Fruit fly (Drosophila melanogaster) whole organism, embryonic: Measurements from ENCODE around the gene tho2.

Source experiments
- Blimp-1 ChIP-seq: fragments of 200-800 bp; sonication (Bioruptor generic); optimal IDR thresholded peaks from 3 replicates; lab custom pipeline; 2018; ENCODE audit warnings: missing biosample characterization, missing genetic modification characterization, mild to moderate bottlenecking, moderate library complexity, missing genetic modification reagents
- BtbVII ChIP-seq: fragments of 200-800 bp; sonication (Bioruptor generic); optimal IDR thresholded peaks from 3 replicates; lab custom pipeline; 2017; ENCODE audit warnings: missing biosample characterization, mild to moderate bottlenecking, missing genetic modification characterization
- CG10543 ChIP-seq: fragments of 200-800 bp; sonication (Bioruptor generic); optimal IDR thresholded peaks from 3 replicates; lab custom pipeline; 2017; ENCODE audit warnings: missing biosample characterization, mild to moderate bottlenecking, missing genetic modification characterization, moderate library complexity
- CG11560 ChIP-seq: fragments of 200-800 bp; sonication (Bioruptor generic); IDR thresholded peaks from 3 replicates; pipeline ENCODE4 v1.3.6; 2022; ENCODE audit warnings: missing biosample characterization, missing genetic modification characterization
- CG13424 ChIP-seq: fragments of 200-800 bp; sonication (Bioruptor generic); optimal IDR thresholded peaks from 2 replicates; lab custom pipeline; 2019; ENCODE audit warnings: missing biosample characterization, mild to moderate bottlenecking, missing genetic modification characterization, moderate library complexity
- CG13775 ChIP-seq: fragments of 200-800 bp; sonication (Bioruptor generic); optimal IDR thresholded peaks from 3 replicates; lab custom pipeline; 2017; ENCODE audit warnings: missing biosample characterization, mild to moderate bottlenecking, missing genetic modification characterization
- CG14441 ChIP-seq: fragments of 200-800 bp; sonication (Bioruptor generic); IDR thresholded peaks from 2 replicates; pipeline ENCODE4 v1.3.6; 2022; ENCODE audit warnings: missing biosample characterization, missing genetic modification characterization
- CG1603 ChIP-seq: fragments of 200-800 bp; sonication (Bioruptor generic); optimal IDR thresholded peaks from 2 replicates; lab custom pipeline; 2019; ENCODE audit warnings: missing biosample characterization, mild to moderate bottlenecking, missing genetic modification characterization, moderate library complexity
- CG17361 ChIP-seq: fragments of 200-800 bp; sonication (Bioruptor generic); IDR thresholded peaks from 3 replicates; pipeline ENCODE4 v1.3.6; 2022; ENCODE audit warnings: missing biosample characterization, missing genetic modification characterization
- CG17802 ChIP-seq: fragments of 200-800 bp; sonication (Bioruptor generic); optimal IDR thresholded peaks from 2 replicates; lab custom pipeline; 2018; ENCODE audit warnings: missing biosample characterization, mild to moderate bottlenecking, missing genetic modification characterization, moderate library complexity
- CG18262 ChIP-seq: fragments of 200-800 bp; optimal IDR thresholded peaks from 3 replicates; lab custom pipeline; 2019; ENCODE audit warnings: missing biosample characterization, mild to moderate bottlenecking, missing genetic modification characterization, moderate library complexity
- CG18764 ChIP-seq: fragments of 200-800 bp; sonication (Bioruptor generic); optimal IDR thresholded peaks from 3 replicates; lab custom pipeline; 2016; ENCODE audit warnings: missing biosample characterization, missing genetic modification characterization
- CG31441 ChIP-seq: fragments of 200-800 bp; sonication (Bioruptor generic); IDR thresholded peaks from 2 replicates; pipeline ENCODE4 v1.3.6; 2022; ENCODE audit warnings: missing biosample characterization, missing genetic modification characterization
- CG3281 ChIP-seq: fragments of 200-800 bp; sonication (Bioruptor generic); optimal IDR thresholded peaks from 3 replicates; lab custom pipeline; 2017; ENCODE audit warnings: missing biosample characterization, mild to moderate bottlenecking, missing genetic modification characterization
- CG34422 ChIP-seq: fragments of 200-800 bp; sonication (Bioruptor generic); IDR thresholded peaks from 3 replicates; pipeline ENCODE4 v1.3.6; 2022; ENCODE audit warnings: missing biosample characterization, missing genetic modification characterization
- CG9797 ChIP-seq: fragments of 200-800 bp; sonication (Bioruptor generic); optimal IDR thresholded peaks from 3 replicates; lab custom pipeline; 2018; ENCODE audit warnings: missing biosample characterization, mild to moderate bottlenecking, missing genetic modification characterization
- CTCF ChIP-seq: fragments of 200-800 bp; sonication (Bioruptor generic); optimal IDR thresholded peaks from 2 replicates; lab custom pipeline; 2017; ENCODE audit warnings: missing biosample characterization, mild to moderate bottlenecking, missing genetic modification characterization, moderate library complexity
- D19B ChIP-seq: fragments of 200-800 bp; sonication (Bioruptor generic); optimal IDR thresholded peaks from 2 replicates; lab custom pipeline; 2017; ENCODE audit warnings: missing biosample characterization, mild to moderate bottlenecking, missing genetic modification characterization
- Deaf1 ChIP-seq: fragments of 200-800 bp; optimal IDR thresholded peaks from 3 replicates; lab custom pipeline; 2019; ENCODE audit warnings: missing biosample characterization, mild to moderate bottlenecking, missing genetic modification characterization, moderate library complexity
- Hand ChIP-seq: fragments of 200-800 bp; sonication (Bioruptor generic); optimal IDR thresholded peaks from 2 replicates; lab custom pipeline; 2017; ENCODE audit warnings: mild to moderate bottlenecking, missing biosample characterization, missing genetic modification reagents, missing genetic modification characterization
- HmgD ChIP-seq: fragments of 200-800 bp; sonication (Bioruptor generic); optimal IDR thresholded peaks from 3 replicates; lab custom pipeline; 2016; ENCODE audit warnings: missing biosample characterization, missing genetic modification characterization
- Max ChIP-seq: fragments of 200-800 bp; sonication (Bioruptor generic); optimal IDR thresholded peaks from 2 replicates; lab custom pipeline; 2016; ENCODE audit warnings: missing biosample characterization, mild to moderate bottlenecking, missing genetic modification characterization
- Nf-YB ChIP-seq: fragments of 200-800 bp; sonication (Bioruptor generic); optimal IDR thresholded peaks from 3 replicates; lab custom pipeline; 2019; ENCODE audit warnings: missing biosample characterization, mild to moderate bottlenecking, missing genetic modification characterization, moderate library complexity
- Oli ChIP-seq: fragments of 200-800 bp; sonication (Bioruptor generic); optimal IDR thresholded peaks from 2 replicates; lab custom pipeline; 2018; ENCODE audit warnings: missing biosample characterization, mild to moderate bottlenecking, missing genetic modification characterization, moderate library complexity
- Rfx ChIP-seq: fragments of 200-800 bp; sonication (Bioruptor generic); IDR thresholded peaks from 2 replicates; pipeline ENCODE4 v1.3.6; 2022; ENCODE audit warnings: missing biosample characterization, missing genetic modification characterization
- Spps ChIP-seq: fragments of 200-800 bp; sonication (Bioruptor generic); optimal IDR thresholded peaks from 2 replicates; lab custom pipeline; 2018; ENCODE audit warnings: missing biosample characterization, mild to moderate bottlenecking, missing genetic modification characterization
- Sry-β ChIP-seq: fragments of 200-800 bp; sonication (Bioruptor generic); optimal IDR thresholded peaks from 2 replicates; lab custom pipeline; 2018; ENCODE audit warnings: missing biosample characterization, mild to moderate bottlenecking, missing genetic modification characterization, moderate library complexity
- abd-A ChIP-seq: fragments of 200-800 bp; sonication (Bioruptor generic); optimal IDR thresholded peaks from 3 replicates; lab custom pipeline; 2019; ENCODE audit warnings: missing biosample characterization, mild to moderate bottlenecking, missing genetic modification characterization, moderate library complexity
- al ChIP-seq: fragments of 200-800 bp; sonication (Bioruptor generic); IDR thresholded peaks from 2 replicates; pipeline ENCODE4 v1.3.6; 2022; ENCODE audit warnings: missing biosample characterization, missing genetic modification characterization
- bbx ChIP-seq: fragments of 200-800 bp; sonication (Bioruptor generic); IDR thresholded peaks from 2 replicates; pipeline ENCODE4 v1.3.6; 2022; ENCODE audit warnings: missing biosample characterization, missing genetic modification characterization; ENCODE audit not compliant: partially characterized antibody
- bowl ChIP-seq: fragments of 200-800 bp; sonication (Bioruptor generic); IDR thresholded peaks from 2 replicates; pipeline ENCODE4 v1.3.6; 2022; ENCODE audit warnings: missing biosample characterization, missing genetic modification characterization
- br ChIP-seq: fragments of >200 bp; optimal IDR thresholded peaks from 2 replicates; lab custom pipeline; 2017
- cas ChIP-seq: fragments of 200-800 bp; sonication (Bioruptor generic); IDR thresholded peaks from 2 replicates; pipeline ENCODE4 v1.3.6; 2022; ENCODE audit warnings: missing biosample characterization, missing genetic modification characterization
- dati ChIP-seq: fragments of 200-800 bp; sonication (Bioruptor generic); IDR thresholded peaks from 2 replicates; pipeline ENCODE4 v1.3.6; 2022; ENCODE audit warnings: missing biosample characterization, missing genetic modification characterization
- gcm2 ChIP-seq: fragments of 200-800 bp; sonication (Bioruptor generic); optimal IDR thresholded peaks from 2 replicates; lab custom pipeline; 2016; ENCODE audit warnings: missing biosample characterization, missing genetic modification characterization
- gfzf ChIP-seq: fragments of 200-800 bp; sonication (Bioruptor generic); optimal IDR thresholded peaks from 2 replicates; lab custom pipeline; 2016; ENCODE audit warnings: missing biosample characterization, mild to moderate bottlenecking, missing genetic modification characterization, moderate library complexity
- hbn ChIP-seq: fragments of 200-800 bp; sonication (Bioruptor generic); IDR thresholded peaks from 2 replicates; pipeline ENCODE4 v1.3.6; 2022; ENCODE audit warnings: missing biosample characterization, missing genetic modification characterization; ENCODE audit not compliant: partially characterized antibody
- insv ChIP-seq, 2 experiments: fragments of 200-800 bp; sonication (Bioruptor generic); optimal IDR thresholded peaks; 3 replicates each; lab custom pipeline; 2016 to 2018; ENCODE audit warnings: missing biosample characterization in 2 of 2, missing genetic modification characterization in 2 of 2
- jigr1 ChIP-seq: fragments of 200-800 bp; sonication (Bioruptor generic); IDR thresholded peaks from 3 replicates; pipeline ENCODE4 v1.3.6; 2022; ENCODE audit warnings: missing biosample characterization, missing genetic modification characterization
- jumu ChIP-seq: fragments of 200-800 bp; sonication (Bioruptor generic); optimal IDR thresholded peaks from 3 replicates; lab custom pipeline; 2016; ENCODE audit warnings: missing biosample characterization, missing genetic modification characterization
- oc ChIP-seq: fragments of 200-800 bp; sonication (Bioruptor generic); optimal IDR thresholded peaks from 2 replicates; lab custom pipeline; 2018; ENCODE audit warnings: missing biosample characterization, mild to moderate bottlenecking, missing genetic modification characterization, moderate library complexity
- org-1 ChIP-seq: fragments of 200-800 bp; sonication (Bioruptor generic); optimal IDR thresholded peaks from 2 replicates; lab custom pipeline; 2017; ENCODE audit warnings: missing biosample characterization, missing genetic modification characterization
- pita ChIP-seq: fragments of 200-800 bp; sonication (Bioruptor generic); optimal IDR thresholded peaks from 2 replicates; lab custom pipeline; 2017; ENCODE audit warnings: missing biosample characterization, mild to moderate bottlenecking, missing genetic modification characterization
- seq ChIP-seq: fragments of 200-800 bp; sonication (Bioruptor generic); IDR thresholded peaks from 2 replicates; pipeline ENCODE4 v1.3.6; 2022; ENCODE audit warnings: missing biosample characterization, missing genetic modification characterization
- sima ChIP-seq: fragments of 200-800 bp; sonication (Bioruptor generic); optimal IDR thresholded peaks from 2 replicates; lab custom pipeline; 2016; ENCODE audit warnings: missing biosample characterization, missing genetic modification characterization
- tin ChIP-seq: fragments of 200-800 bp; sonication (Bioruptor generic); optimal IDR thresholded peaks from 3 replicates; lab custom pipeline; 2016; ENCODE audit warnings: missing biosample characterization, missing genetic modification characterization
- tna ChIP-seq: fragments of 200-800 bp; sonication (Bioruptor generic); IDR thresholded peaks from 2 replicates; pipeline ENCODE4 v1.3.6; 2022; ENCODE audit warnings: missing biosample characterization, missing genetic modification characterization; ENCODE audit not compliant: partially characterized antibody
- vnd ChIP-seq: fragments of 200-800 bp; sonication (Bioruptor generic); IDR thresholded peaks from 3 replicates; pipeline ENCODE4 v1.3.6; 2022; ENCODE audit warnings: missing biosample characterization, missing genetic modification characterization; ENCODE audit not compliant: partially characterized antibody
- zen ChIP-seq: fragments of 200-800 bp; sonication (Bioruptor generic); optimal IDR thresholded peaks from 3 replicates; lab custom pipeline; 2018; ENCODE audit warnings: missing biosample characterization, mild to moderate bottlenecking, missing genetic modification characterization, moderate library complexity

tho2 gene

DNA sequence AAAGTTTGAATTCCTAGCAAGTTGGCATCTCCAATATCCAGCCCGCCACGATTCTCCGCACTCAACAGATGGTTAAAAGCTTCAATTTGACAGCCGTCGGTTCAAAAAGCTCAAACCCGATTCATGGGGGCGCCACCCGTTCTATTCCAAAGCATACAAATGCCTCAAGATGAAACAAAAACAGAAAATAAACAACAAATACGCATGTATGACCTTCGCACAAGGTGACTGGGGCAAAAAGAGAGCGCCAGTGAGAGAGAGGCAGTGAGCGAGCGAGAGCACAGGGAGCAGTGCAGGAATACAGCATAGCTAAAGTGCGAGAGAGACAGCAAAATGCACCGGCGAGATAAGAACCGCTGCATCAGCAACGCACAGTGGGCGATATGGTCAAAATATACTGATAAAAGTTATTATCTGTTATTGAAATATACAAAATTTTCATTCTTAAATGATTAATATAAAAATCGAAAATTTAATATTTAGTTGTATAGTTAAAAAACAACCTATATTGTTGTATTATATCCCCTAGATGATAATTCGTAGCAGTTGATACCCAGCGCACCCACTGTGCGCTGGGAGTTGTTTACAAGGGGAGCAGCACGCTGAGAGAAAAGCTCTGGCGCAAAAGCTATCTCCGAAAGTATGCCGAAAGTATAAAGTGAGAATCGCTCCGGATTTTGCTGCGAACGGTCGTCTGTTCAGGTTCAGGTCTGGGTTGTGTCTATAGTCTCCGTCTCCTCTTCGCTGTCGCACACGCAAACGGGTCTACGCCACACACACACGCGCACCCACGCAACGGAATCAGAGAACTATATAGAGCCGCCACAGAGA lies 14.6 kb downstream of the tho2 start, which contains the start of gene Glyp (continued):
- TF ChIP-seq dati (GFP tag; lab: Robert Waterston, UW), result 0 out of 2 replicates have a peak, but pooled peaks have one; percentile 49
- TF ChIP-seq abd-A (tag; lab: Kevin White, UChicago), result peak; percentile 87
- TF ChIP-seq zen (tag; lab: Kevin White, UChicago), result peak; percentile 91
- TF ChIP-seq Oli (tag; lab: Kevin White, UChicago), result peak; percentile 98
- TF ChIP-seq CG18262, result peak; percentile 97
- peak; percentile 92 for TF ChIP-seq CG14441 (GFP tag; lab: Robert Waterston, UW)
- TF ChIP-seq bbx (GFP tag; lab: Robert Waterston, UW), result peak; percentile 54; the same call in 1 of the 2 replicates
- TF ChIP-seq HmgD (GFP tag; lab: Kevin White, UChicago), result no peak
- peak; percentile 95 for TF ChIP-seq Blimp-1 (GFP tag; lab: Kevin White, UChicago)
- TF ChIP-seq CG9797 (GFP tag; lab: Kevin White, UChicago), result peak; percentile 62
- TF ChIP-seq CG13775 (GFP tag; lab: Kevin White, UChicago), result peak; percentile 97
- TF ChIP-seq sima, result no peak
- TF ChIP-seq al (GFP tag; lab: Robert Waterston, UW), result peak; percentile 94
- peak; percentile 98 for TF ChIP-seq org-1
- TF ChIP-seq Deaf1, result peak; percentile 87
- peak; percentile 99 for TF ChIP-seq CG31441 (GFP tag; lab: Robert Waterston, UW)
- TF ChIP-seq CG18764 (GFP tag; lab: Kevin White, UChicago), result peak; percentile 92
- peak; percentile 54 for TF ChIP-seq CG1603
- TF ChIP-seq gfzf (GFP tag; lab: Kevin White, UChicago), result no peak
- TF ChIP-seq cas (GFP tag; lab: Robert Waterston, UW), result peak; percentile 87
- peak; percentile 61 for TF ChIP-seq jumu (GFP tag; lab: Kevin White, UChicago)
- TF ChIP-seq BtbVII, result peak; percentile 99
- TF ChIP-seq gcm2 (GFP tag; lab: Kevin White, UChicago), result peak; percentile 89
- no peak for TF ChIP-seq br
- peak; percentile 87 for TF ChIP-seq CG11560 (tag; lab: Robert Waterston, UW)
- TF ChIP-seq oc (tag; lab: Kevin White, UChicago), result peak; percentile 98
- no peak for TF ChIP-seq tna (GFP tag; lab: Robert Waterston, UW)
- TF ChIP-seq D19B, result peak; percentile 94
- no peak for TF ChIP-seq pita (GFP tag; lab: Kevin White, UChicago)
- peak; percentile 95 for TF ChIP-seq CG34422 (GFP tag; lab: Robert Waterston, UW)
- peak; percentile 88 for TF ChIP-seq Nf-YB (GFP tag; lab: Kevin White, UChicago)
- TF ChIP-seq Spps (tag; lab: Kevin White, UChicago), result peak; percentile 91
- TF ChIP-seq Hand (GFP tag; lab: Kevin White, UChicago), result peak; percentile 98
- TF ChIP-seq insv (GFP tag; optimal IDR thresholded peaks at IDR 0.05; lab: Kevin White, UChicago), result peak in 1 of 2 experiments; percentile 78
- peak; percentile 99 for TF ChIP-seq CG3281
- peak; percentile 94 for TF ChIP-seq tin (GFP tag; lab: Kevin White, UChicago)
- peak; percentile 92 for TF ChIP-seq jigr1 (GFP tag; lab: Robert Waterston, UW)
- peak; percentile 78 for TF ChIP-seq CG17802 (tag; lab: Kevin White, UChicago)
- peak; percentile 98 for TF ChIP-seq CG17361 (GFP tag; lab: Robert Waterston, UW)
- TF ChIP-seq CG13424, result peak; percentile 98
- TF ChIP-seq Sry-β, result peak; percentile 58
- peak; percentile 96 for TF ChIP-seq Max
- TF ChIP-seq vnd (GFP tag; lab: Robert Waterston, UW), result no peak
- TF ChIP-seq seq (GFP tag; lab: Robert Waterston, UW), result peak; percentile 94
- peak; percentile 99 for TF ChIP-seq CG10543 (GFP tag; lab: Kevin White, UChicago)
- TF ChIP-seq hbn (GFP tag; lab: Robert Waterston, UW), result no peak; the same call in 1 of the 2 replicates
- peak; percentile 97 for TF ChIP-seq CTCF (GFP tag; lab: Kevin White, UChicago)
- peak; percentile 97 for TF ChIP-seq Rfx
- peak; percentile 86 for TF ChIP-seq bowl
